Worm (Caenorhabditis elegans): Measurements from ENCODE around the gene kgb-1.

DNA sequence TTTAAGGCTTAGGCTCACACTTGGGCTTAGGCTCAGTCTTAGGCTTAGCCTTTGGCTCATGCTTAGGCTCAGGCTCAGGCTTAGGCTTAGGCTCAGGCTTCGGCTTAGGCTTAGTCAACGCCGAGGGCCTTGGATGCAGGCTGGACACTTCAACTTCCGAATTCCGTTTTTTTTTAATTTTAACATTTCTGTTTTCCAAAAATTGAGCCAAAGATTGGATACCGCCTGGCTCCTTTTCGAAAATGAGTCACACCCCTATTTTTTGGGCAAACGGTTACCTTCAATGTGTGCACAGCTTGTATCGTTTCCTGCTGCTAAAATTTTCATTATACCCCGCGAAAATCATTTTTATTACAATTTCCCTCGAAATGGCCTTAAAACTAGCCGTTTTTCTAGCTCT, 45.6 kb upstream of the kgb-1 start, which contains the start of gene M04G7.1:
- TF ChIP-seq tag-97 (GFP tag; IDR thresholded peaks at IDR 0.05), result no peak
- no peak for TF ChIP-seq unc-62 (GFP tag; optimal IDR thresholded peaks at IDR 0.05 in 1 of 2)
- TF ChIP-seq unc-62 (tag; optimal IDR thresholded peaks at IDR 0.05), result no peak
- no peak for TF ChIP-seq nhr-11 (tag; optimal IDR thresholded peaks at IDR 0.05)
- no peak for TF ChIP-seq nhr-111 (GFP tag; optimal IDR thresholded peaks at IDR 0.05)
- TF ChIP-seq nhr-237 (tag; optimal IDR thresholded peaks at IDR 0.05), result no peak
- TF ChIP-seq unc-39 (tag; optimal IDR thresholded peaks at IDR 0.05), result no peak
- no peak for TF ChIP-seq pha-4 (GFP tag; IDR thresholded peaks at IDR 0.05)
- TF ChIP-seq pha-4 (tag; optimal IDR thresholded peaks at IDR 0.05), result no peak
- no peak for TF ChIP-seq dpl-1 (GFP tag; optimal IDR thresholded peaks at IDR 0.05)
- TF ChIP-seq daf-12 (tag; optimal IDR thresholded peaks at IDR 0.05), result no peak
- no peak for TF ChIP-seq unc-130 (GFP tag; optimal IDR thresholded peaks at IDR 0.05)
- no peak for TF ChIP-seq nhr-76 (tag; optimal IDR thresholded peaks at IDR 0.05)
- TF ChIP-seq Y75B8A.6 (GFP tag; IDR thresholded peaks at IDR 0.05), result no peak
- no peak for TF ChIP-seq skn-1 (tag; optimal IDR thresholded peaks at IDR 0.05)
